Worm (Caenorhabditis elegans): ENCODE measurements around the gene col-78.

- TF ChIP-seq ceh-34 (tag; optimal IDR thresholded peaks at IDR 0.05) (no peak), ama-1 (optimal IDR thresholded peaks at IDR 0.05) (no peak), pqm-1 (tag; optimal IDR thresholded peaks at IDR 0.05) (no peak), unc-55 (GFP tag; optimal IDR thresholded peaks at IDR 0.05) (no peak), ceh-6 (GFP tag; optimal IDR thresholded peaks at IDR 0.05) (no peak), hlh-30 (tag; optimal IDR thresholded peaks at IDR 0.05; ENCODE audit: insufficient read depth) (no peak), hlh-13 (GFP tag; optimal IDR thresholded peaks at IDR 0.05) (no peak), rnt-1 (tag; optimal IDR thresholded peaks at IDR 0.05) (no peak), ztf-16 (tag; optimal IDR thresholded peaks at IDR 0.05) (no peak), T23F11.4 (GFP tag; optimal IDR thresholded peaks at IDR 0.05) (no peak), dmd-4 (tag; optimal IDR thresholded peaks at IDR 0.05; ENCODE audit: borderline replicate concordance) (no peak), nhr-11 (tag; optimal IDR thresholded peaks at IDR 0.05) (no peak)
Observed at ce11 chrII:9194195-9194594, 41.9 kb downstream of the col-78 start, which contains the start of gene twk-4.

All from whole organism, late embryonic.